Fruit fly (Drosophila melanogaster) whole organism, embryonic: ENCODE data around the gene CG43402.
A peak's percentile ranks its signal among the peaks of the same experiment; 100 is the strongest.

Experiments used
- C15 ChIP-seq: fragments of 200-800 bp; sonication (Bioruptor generic); IDR thresholded peaks from 3 replicates; pipeline ENCODE4 v1.3.6; 2022; ENCODE audit warnings: missing biosample characterization, missing genetic modification characterization
- CG10431 ChIP-seq: fragments of 200-800 bp; sonication (Bioruptor generic); optimal IDR thresholded peaks from 3 replicates; lab custom pipeline; 2018; ENCODE audit warnings: missing biosample characterization, mild to moderate bottlenecking, missing genetic modification characterization
- CG11456 ChIP-seq: fragments of 200-800 bp; sonication (Bioruptor generic); IDR thresholded peaks from 3 replicates; pipeline ENCODE4 v1.3.6; 2022; ENCODE audit warnings: missing biosample characterization, missing genetic modification characterization
- CG11504 ChIP-seq: fragments of 200-800 bp; sonication (Bioruptor generic); optimal IDR thresholded peaks from 3 replicates; lab custom pipeline; 2019; ENCODE audit warnings: missing biosample characterization, mild to moderate bottlenecking, missing genetic modification characterization, moderate library complexity
- CG13424 ChIP-seq: fragments of 200-800 bp; sonication (Bioruptor generic); optimal IDR thresholded peaks from 2 replicates; lab custom pipeline; 2019; ENCODE audit warnings: missing biosample characterization, mild to moderate bottlenecking, missing genetic modification characterization, moderate library complexity
- CG14014 ChIP-seq: fragments of 200-800 bp; sonication (Bioruptor generic); IDR thresholded peaks from 2 replicates; pipeline ENCODE4 v1.3.6; 2022; ENCODE audit warnings: missing biosample characterization, missing genetic modification characterization
- CG14441 ChIP-seq: fragments of 200-800 bp; sonication (Bioruptor generic); IDR thresholded peaks from 2 replicates; pipeline ENCODE4 v1.3.6; 2022; ENCODE audit warnings: missing biosample characterization, missing genetic modification characterization
- CG14860 ChIP-seq: fragments of 200-800 bp; sonication (Bioruptor generic); IDR thresholded peaks from 3 replicates; pipeline ENCODE4 v1.3.6; 2022; ENCODE audit warnings: missing biosample characterization, missing genetic modification characterization; ENCODE audit not compliant: partially characterized antibody
- CG14965 ChIP-seq: fragments of 200-800 bp; sonication (Bioruptor generic); optimal IDR thresholded peaks from 2 replicates; lab custom pipeline; 2016; ENCODE audit warnings: missing biosample characterization, missing genetic modification characterization, borderline replicate concordance
- CG17186 ChIP-seq: fragments of 200-800 bp; sonication (Bioruptor generic); optimal IDR thresholded peaks from 3 replicates; lab custom pipeline; 2017; ENCODE audit warnings: missing biosample characterization, missing genetic modification reagents, missing genetic modification characterization
- CG17568 ChIP-seq: fragments of 200-800 bp; sonication (Bioruptor generic); optimal IDR thresholded peaks from 2 replicates; lab custom pipeline; 2018; ENCODE audit warnings: missing biosample characterization, mild to moderate bottlenecking, missing genetic modification characterization, moderate library complexity
- CG18262 ChIP-seq: fragments of 200-800 bp; optimal IDR thresholded peaks from 3 replicates; lab custom pipeline; 2019; ENCODE audit warnings: missing biosample characterization, mild to moderate bottlenecking, missing genetic modification characterization, moderate library complexity
- CG1832 ChIP-seq: fragments of 200-800 bp; sonication (Bioruptor generic); optimal IDR thresholded peaks from 2 replicates; lab custom pipeline; 2017; ENCODE audit warnings: missing biosample characterization, mild to moderate bottlenecking, missing genetic modification characterization, inconsistent platforms
- CG2199 ChIP-seq: fragments of 200-800 bp; sonication (Bioruptor generic); IDR thresholded peaks from 3 replicates; pipeline ENCODE4 v1.3.6; 2022; ENCODE audit warnings: missing biosample characterization, missing genetic modification characterization
- CG6254 ChIP-seq: fragments of 200-800 bp; sonication (Bioruptor generic); optimal IDR thresholded peaks from 3 replicates; lab custom pipeline; 2017; ENCODE audit warnings: mild to moderate bottlenecking, missing biosample characterization, missing genetic modification reagents, missing genetic modification characterization
- CG7963 ChIP-seq: fragments of 200-800 bp; sonication (Bioruptor generic); IDR thresholded peaks from 3 replicates; pipeline ENCODE4 v1.3.6; 2022; ENCODE audit warnings: missing biosample characterization, missing genetic modification characterization; ENCODE audit not compliant: partially characterized antibody
- CG8089 ChIP-seq: fragments of 200-800 bp; sonication (Bioruptor generic); optimal IDR thresholded peaks from 3 replicates; lab custom pipeline; 2016; ENCODE audit warnings: missing biosample characterization, missing genetic modification characterization
- CG8944 ChIP-seq: fragments of 200-800 bp; sonication (Bioruptor generic); optimal IDR thresholded peaks from 3 replicates; lab custom pipeline; 2016; ENCODE audit warnings: missing biosample characterization, missing genetic modification characterization
- Camta ChIP-seq: fragments of 200-800 bp; sonication (Bioruptor generic); optimal IDR thresholded peaks from 2 replicates; lab custom pipeline; 2016; ENCODE audit warnings: missing biosample characterization, missing genetic modification characterization
- Chrac-16 ChIP-seq: fragments of 200-800 bp; sonication (Bioruptor generic); optimal IDR thresholded peaks from 3 replicates; lab custom pipeline; 2016; ENCODE audit warnings: missing biosample characterization, missing genetic modification characterization
- Doc3 ChIP-seq: fragments of 200-800 bp; sonication (Bioruptor generic); IDR thresholded peaks from 3 replicates; pipeline ENCODE4 v1.3.6; 2022; ENCODE audit warnings: missing biosample characterization, missing genetic modification characterization; ENCODE audit not compliant: partially characterized antibody
- E2f2 ChIP-seq: fragments of 200-800 bp; sonication (Bioruptor generic); IDR thresholded peaks from 2 replicates; pipeline ENCODE4 v1.3.6; 2022; ENCODE audit warnings: missing biosample characterization, missing genetic modification characterization
- Eip74EF ChIP-seq, 2 experiments: fragments of 200-800 bp in 1 of 2; fragments of >200 bp in 1 of 2; sonication (Bioruptor generic) in 1 of 2; optimal IDR thresholded peaks; 2 replicates each; lab custom pipeline; 2017 to 2019; ENCODE audit warnings: missing biosample characterization in 2 of 2, missing genetic modification characterization in 2 of 2, mild to moderate bottlenecking in 1 of 2, moderate library complexity in 1 of 2
- Ets97D ChIP-seq: fragments of 200-800 bp; sonication (Bioruptor generic); optimal IDR thresholded peaks from 3 replicates; lab custom pipeline; 2016; ENCODE audit warnings: missing biosample characterization, missing genetic modification characterization
- H2.0 ChIP-seq: fragments of 200-800 bp; sonication (Bioruptor generic); IDR thresholded peaks from 2 replicates; pipeline ENCODE4 v1.3.6; 2022; ENCODE audit warnings: missing biosample characterization, missing genetic modification characterization
- Hey ChIP-seq: fragments of 200-800 bp; sonication (Bioruptor generic); optimal IDR thresholded peaks from 3 replicates; lab custom pipeline; 2018; ENCODE audit warnings: missing biosample characterization, mild to moderate bottlenecking, missing genetic modification characterization
- Hr78 ChIP-seq, 2 experiments: fragments of 200-800 bp in 1 of 2; fragments of >200 bp in 1 of 2; sonication (Bioruptor generic) in 1 of 2; optimal IDR thresholded peaks; 2 replicates each; lab custom pipeline; 2017 to 2019; ENCODE audit warnings: missing biosample characterization in 2 of 2, missing genetic modification characterization in 2 of 2, mild to moderate bottlenecking in 1 of 2, moderate library complexity in 1 of 2
- NFAT ChIP-seq: fragments of 200-800 bp; sonication (Bioruptor generic); IDR thresholded peaks from 2 replicates; pipeline ENCODE4 v1.3.6; 2022; ENCODE audit warnings: missing biosample characterization, missing genetic modification characterization
- Oli ChIP-seq: fragments of 200-800 bp; sonication (Bioruptor generic); optimal IDR thresholded peaks from 2 replicates; lab custom pipeline; 2018; ENCODE audit warnings: missing biosample characterization, mild to moderate bottlenecking, missing genetic modification characterization, moderate library complexity
- Ravus ChIP-seq: fragments of 200-800 bp; sonication (Bioruptor generic); IDR thresholded peaks from 2 replicates; pipeline ENCODE4 v1.3.6; 2022; ENCODE audit warnings: missing biosample characterization, missing genetic modification characterization
- Stat92E ChIP-seq, 3 experiments: fragments of >200 bp in 2 of 3; fragments of 200-800 bp in 1 of 3; sonication (Bioruptor generic) in 1 of 3; optimal IDR thresholded peaks; 2 replicates each; lab custom pipeline; 2017 to 2019; ENCODE audit warnings: missing biosample characterization in 3 of 3, missing genetic modification characterization in 3 of 3, mild to moderate bottlenecking in 1 of 3, moderate library complexity in 1 of 3
- Xbp1 ChIP-seq: fragments of 200-800 bp; sonication (Bioruptor generic); optimal IDR thresholded peaks from 3 replicates; lab custom pipeline; 2016; ENCODE audit warnings: missing biosample characterization, mild to moderate bottlenecking, missing genetic modification characterization
- az2 ChIP-seq: fragments of 200-800 bp; sonication (Bioruptor generic); optimal IDR thresholded peaks from 3 replicates; lab custom pipeline; 2016; ENCODE audit warnings: missing biosample characterization, missing genetic modification characterization
- ci ChIP-seq: fragments of 200-800 bp; sonication (Bioruptor generic); IDR thresholded peaks from 3 replicates; pipeline ENCODE4 v1.3.6; 2022; ENCODE audit warnings: missing biosample characterization, missing genetic modification characterization
- corto ChIP-seq: fragments of 200-800 bp; sonication (Bioruptor generic); optimal IDR thresholded peaks from 2 replicates; lab custom pipeline; 2016; ENCODE audit warnings: missing biosample characterization, mild to moderate bottlenecking, missing genetic modification characterization, moderate library complexity
- ftz-f1 ChIP-seq: fragments of 200-800 bp; sonication (Bioruptor generic); optimal IDR thresholded peaks from 2 replicates; lab custom pipeline; 2016; ENCODE audit warnings: missing biosample characterization, missing genetic modification characterization
- fu2 ChIP-seq: fragments of 200-800 bp; sonication (Bioruptor generic); optimal IDR thresholded peaks from 2 replicates; lab custom pipeline; 2016; ENCODE audit warnings: missing biosample characterization, missing genetic modification characterization
- gce ChIP-seq: fragments of 200-800 bp; sonication (Bioruptor generic); IDR thresholded peaks from 3 replicates; pipeline ENCODE4 v1.3.6; 2022; ENCODE audit warnings: missing biosample characterization, missing genetic modification characterization
- hbn ChIP-seq: fragments of 200-800 bp; sonication (Bioruptor generic); IDR thresholded peaks from 2 replicates; pipeline ENCODE4 v1.3.6; 2022; ENCODE audit warnings: missing biosample characterization, missing genetic modification characterization; ENCODE audit not compliant: partially characterized antibody
- hth ChIP-seq: fragments of >200 bp; optimal IDR thresholded peaks from 2 replicates; lab custom pipeline; 2017; ENCODE audit warnings: inconsistent platforms
- nerfin-2 ChIP-seq: fragments of 200-800 bp; sonication (Bioruptor generic); IDR thresholded peaks from 2 replicates; pipeline ENCODE4 v1.3.6; 2022; ENCODE audit warnings: missing biosample characterization, missing genetic modification characterization; ENCODE audit not compliant: partially characterized antibody
- phol ChIP-seq: fragments of 200-800 bp; sonication (Bioruptor generic); optimal IDR thresholded peaks from 3 replicates; lab custom pipeline; 2018; ENCODE audit warnings: missing biosample characterization, mild to moderate bottlenecking, missing genetic modification characterization, moderate library complexity
- prd ChIP-seq, 3 experiments: fragments of >200 bp in 2 of 3; fragments of 200-800 bp in 1 of 3; sonication (Bioruptor generic) in 1 of 3; optimal IDR thresholded peaks in 2 of 3; IDR thresholded peaks in 1 of 3; 2 replicates in 2 of 3; 3 replicates in 1 of 3; pipeline versions ENCODE4 v1.3.6 to Lab custom; 2017 to 2022; ENCODE audit warnings: missing biosample characterization in 1 of 3, missing genetic modification characterization in 1 of 3
- psq ChIP-seq: fragments of 200-800 bp; sonication (Bioruptor generic); optimal IDR thresholded peaks from 2 replicates; lab custom pipeline; 2017; ENCODE audit warnings: missing biosample characterization, missing genetic modification characterization
- row ChIP-seq: fragments of 200-800 bp; sonication (Bioruptor generic); IDR thresholded peaks from 3 replicates; pipeline ENCODE4 v1.3.6; 2022; ENCODE audit warnings: missing biosample characterization, missing genetic modification characterization
- sisA ChIP-seq: fragments of 200-800 bp; sonication (Bioruptor generic); IDR thresholded peaks from 2 replicates; pipeline ENCODE4 v1.3.6; 2022; ENCODE audit warnings: missing biosample characterization, missing genetic modification characterization
- slp2 ChIP-seq: fragments of 200-800 bp; sonication (Bioruptor generic); optimal IDR thresholded peaks from 2 replicates; lab custom pipeline; 2016; ENCODE audit warnings: missing biosample characterization, missing genetic modification characterization
- tgo ChIP-seq: fragments of 200-800 bp; sonication (Bioruptor generic); IDR thresholded peaks from 3 replicates; pipeline ENCODE4 v1.3.6; 2022; ENCODE audit warnings: missing biosample characterization, missing genetic modification characterization
- zfh2 ChIP-seq: fragments of 200-800 bp; sonication (Bioruptor generic); optimal IDR thresholded peaks from 2 replicates; lab custom pipeline; 2016; ENCODE audit warnings: missing biosample characterization, missing genetic modification characterization

The CG43402 gene

dm6 chr2L:1393611-1394010, 48.8 kb upstream of the CG43402 start (continued):
- 0 out of 3 replicates have a peak, but pooled peaks have one; percentile 13 for TF ChIP-seq row (GFP tag; lab: Robert Waterston, UW)
- no peak for TF ChIP-seq corto (GFP tag; lab: Kevin White, UChicago)
- TF ChIP-seq az2 (GFP tag; lab: Kevin White, UChicago), result peak; percentile 13
- no peak for TF ChIP-seq zfh2 (GFP tag; lab: Kevin White, UChicago)
- peak; percentile 9 for TF ChIP-seq phol (tag; lab: Kevin White, UChicago)
- TF ChIP-seq CG11504 (tag; lab: Kevin White, UChicago), result peak; percentile 37
- peak; percentile 6 for TF ChIP-seq CG18262
- TF ChIP-seq Oli, result peak; percentile 5
- TF ChIP-seq ci (GFP tag; lab: Robert Waterston, UW), result 0 out of 3 replicates have a peak, but pooled peaks have one; percentile 53
- TF ChIP-seq sisA (GFP tag; lab: Robert Waterston, UW), result no peak

- TF ChIP-seq CG11456 (GFP tag; lab: Robert Waterston, UW), result no peak
- no peak for TF ChIP-seq CG7963 (GFP tag; lab: Robert Waterston, UW)
- TF ChIP-seq tgo (GFP tag; lab: Robert Waterston, UW), result no peak
- TF ChIP-seq E2f2, result no peak
- TF ChIP-seq CG14860 (GFP tag; lab: Robert Waterston, UW), result no peak
- peak; percentile 66; the same call in 1 of the 3 replicates for TF ChIP-seq CG2199 (GFP tag; lab: Robert Waterston, UW)
- TF ChIP-seq CG11504 (tag; lab: Kevin White, UChicago), result no peak
- TF ChIP-seq CG8089 (GFP tag; lab: Kevin White, UChicago), result peak; percentile 24
- TF ChIP-seq ftz-f1 (GFP tag; lab: Kevin White, UChicago), result no peak
- no peak for TF ChIP-seq Camta
- no peak for TF ChIP-seq Hey
- TF ChIP-seq Chrac-16 (GFP tag; lab: Kevin White, UChicago), result no peak
- TF ChIP-seq CG8944 (GFP tag; lab: Kevin White, UChicago), result no peak
- no peak for TF ChIP-seq Doc3 (GFP tag; lab: Robert Waterston, UW)
- TF ChIP-seq Stat92E (GFP tag; optimal IDR thresholded peaks at IDR 0.05; lab: Kevin White, UChicago), result no peak
- TF ChIP-seq CG1832 (GFP tag; lab: Kevin White, UChicago), result peak; percentile 74
- TF ChIP-seq nerfin-2 (GFP tag; lab: Robert Waterston, UW), result no peak
- TF ChIP-seq CG17568 (GFP tag; lab: Kevin White, UChicago), result no peak
- no peak for TF ChIP-seq CG13424 (tag; lab: Kevin White, UChicago)
- TF ChIP-seq Hr78 (GFP tag; optimal IDR thresholded peaks at IDR 0.05; lab: Kevin White, UChicago), result no peak
- TF ChIP-seq H2.0 (GFP tag; lab: Robert Waterston, UW), result no peak
- TF ChIP-seq CG14014 (GFP tag; lab: Robert Waterston, UW), result no peak
- TF ChIP-seq gce (GFP tag; lab: Robert Waterston, UW), result no peak; the same call in 2 of the 3 replicates
- no peak for TF ChIP-seq psq (GFP tag; lab: Kevin White, UChicago)
- no peak for TF ChIP-seq Xbp1 (GFP tag; lab: Kevin White, UChicago)
- TF ChIP-seq hbn, result no peak
- TF ChIP-seq slp2 (GFP tag; lab: Kevin White, UChicago), result no peak
- TF ChIP-seq Eip74EF (GFP tag; optimal IDR thresholded peaks at IDR 0.05; lab: Kevin White, UChicago), result no peak
- TF ChIP-seq CG6254 (GFP tag; lab: Kevin White, UChicago), result no peak
- no peak for TF ChIP-seq CG14441
- TF ChIP-seq C15, result no peak
- no peak for TF ChIP-seq prd (optimal IDR thresholded peaks at IDR 0.05; lab: Kevin White, UChicago)
- TF ChIP-seq prd (GFP tag; IDR thresholded peaks at IDR 0.05; lab: Robert Waterston, UW), result no peak
- TF ChIP-seq Ravus (GFP tag; lab: Robert Waterston, UW), result no peak
- TF ChIP-seq fu2, result no peak
- TF ChIP-seq Ets97D, result no peak
- no peak for TF ChIP-seq CG10431
- TF ChIP-seq hth (lab: Kevin White, UChicago), result no peak
- TF ChIP-seq NFAT (GFP tag; lab: Robert Waterston, UW), result no peak
- no peak for TF ChIP-seq CG14965 (GFP tag; lab: Kevin White, UChicago)
- TF ChIP-seq CG17186, result no peak
Observed at dm6 chr2L:1399434-1399833, 43.0 kb upstream of the CG43402 start.
